Worm (Caenorhabditis elegans): ENCODE data around the gene srh-219.

srh-219 gene

ce11 chrV:15529069-15529468 lies 33.8 kb downstream of the srh-219 start, which contains the start of gene srh-276:
srh-276 (plus strand) TSS chrV:15529369.
- no peak for TF ChIP-seq fos-1 (tag; optimal IDR thresholded peaks at IDR 0.05)
- TF ChIP-seq aly-2 (tag; optimal IDR thresholded peaks at IDR 0.05), result no peak
- TF ChIP-seq nhr-43 (tag; optimal IDR thresholded peaks at IDR 0.05; ENCODE audit: poor library complexity, severe bottlenecking), result no peak

ce11 chrV:15533096-15533495 lies 37.8 kb downstream of the srh-219 start, which contains the start of gene F21A3.11:
F21A3.11 (minus strand) TSS chrV:15533212.
- TF ChIP-seq pha-4 (tag; optimal IDR thresholded peaks at IDR 0.05) (peak; percentile 54), lsy-12 (tag; optimal IDR thresholded peaks at IDR 0.05) (no peak), elt-2 (tag; optimal IDR thresholded peaks at IDR 0.05) (peak; percentile 73), pqm-1 (tag; optimal IDR thresholded peaks at IDR 0.05) (peak; percentile 31)

- no peak for TF ChIP-seq unc-62 (GFP tag; optimal IDR thresholded peaks at IDR 0.05)
- no peak for TF ChIP-seq nhr-76 (tag; optimal IDR thresholded peaks at IDR 0.05)
- TF ChIP-seq nhr-67 (tag; optimal IDR thresholded peaks at IDR 0.05), result no peak
- no peak for TF ChIP-seq ceh-28 (tag; optimal IDR thresholded peaks at IDR 0.05)
- TF ChIP-seq lsy-12 (tag; optimal IDR thresholded peaks at IDR 0.05), result no peak
- no peak for TF ChIP-seq egl-27 (tag; optimal IDR thresholded peaks at IDR 0.05)
- TF ChIP-seq tbx-2 (tag; optimal IDR thresholded peaks at IDR 0.05), result no peak
- TF ChIP-seq ztf-4 (tag; optimal IDR thresholded peaks at IDR 0.05), result no peak
- TF ChIP-seq nhr-25 (tag; optimal IDR thresholded peaks at IDR 0.05), result no peak
- no peak for TF ChIP-seq ama-1 (optimal IDR thresholded peaks at IDR 0.05)
- no peak for TF ChIP-seq egl-5 (tag; optimal IDR thresholded peaks at IDR 0.05)
- no peak for TF ChIP-seq unc-39 (tag; optimal IDR thresholded peaks at IDR 0.05)
- no peak for TF ChIP-seq eor-1 (tag; optimal IDR thresholded peaks at IDR 0.05)
Measured at ce11 chrV:15533864-15534263, 38.6 kb downstream of the srh-219 start, which contains the start of gene F21A3.2. F21A3.2 (minus strand) TSS chrV:15533964.

- TF ChIP-seq ZK546.5 (tag; optimal IDR thresholded peaks at IDR 0.05) (no peak), pha-4 (tag; optimal IDR thresholded peaks at IDR 0.05) (no peak)
Measured at ce11 chrV:15536320-15536719, 41.1 kb downstream of the srh-219 start, which contains the start of gene F21A3.4. F21A3.4 (plus strand) TSS chrV:15536620.

- no peak for TF ChIP-seq elt-3 (tag; optimal IDR thresholded peaks at IDR 0.05)
- no peak for TF ChIP-seq ZK546.5 (tag; optimal IDR thresholded peaks at IDR 0.05)
- no peak for TF ChIP-seq lsy-12 (tag; optimal IDR thresholded peaks at IDR 0.05)
- TF ChIP-seq pha-4 (tag; optimal IDR thresholded peaks at IDR 0.05), result no peak
- TF ChIP-seq ceh-28 (tag; optimal IDR thresholded peaks at IDR 0.05), result no peak
- TF ChIP-seq mml-1 (tag; optimal IDR thresholded peaks at IDR 0.05), result no peak
- no peak for TF ChIP-seq eor-1 (tag; optimal IDR thresholded peaks at IDR 0.05)
- no peak for TF ChIP-seq egl-27 (tag; optimal IDR thresholded peaks at IDR 0.05)
- no peak for TF ChIP-seq nhr-28 (tag; optimal IDR thresholded peaks at IDR 0.05)
- TF ChIP-seq lin-39 (tag; optimal IDR thresholded peaks at IDR 0.05), result no peak
- TF ChIP-seq egl-5 (tag; optimal IDR thresholded peaks at IDR 0.05), result no peak
- no peak for TF ChIP-seq fkh-2 (tag; optimal IDR thresholded peaks at IDR 0.05)
- no peak for TF ChIP-seq nhr-77 (tag; optimal IDR thresholded peaks at IDR 0.05)
- no peak for TF ChIP-seq nhr-76 (tag; optimal IDR thresholded peaks at IDR 0.05)
- no peak for TF ChIP-seq aly-2 (tag; optimal IDR thresholded peaks at IDR 0.05)
Measured at ce11 chrV:15537923-15538322, 42.7 kb downstream of the srh-219 start, which contains the start of gene prde-1. prde-1 (plus strand) TSS chrV:15538244.

- TF ChIP-seq ceh-16 (tag; optimal IDR thresholded peaks at IDR 0.05), result no peak
- no peak for TF ChIP-seq nhr-25 (tag; optimal IDR thresholded peaks at IDR 0.05)
- no peak for TF ChIP-seq mdl-1 (tag; optimal IDR thresholded peaks at IDR 0.05)
- no peak for TF ChIP-seq lin-39 (tag; optimal IDR thresholded peaks at IDR 0.05)
- TF ChIP-seq ceh-82 (tag; optimal IDR thresholded peaks at IDR 0.05), result no peak
- TF ChIP-seq ama-1 (optimal IDR thresholded peaks at IDR 0.05), result no peak
- no peak for TF ChIP-seq ceh-9 (tag; optimal IDR thresholded peaks at IDR 0.05)
Measured at ce11 chrV:15543252-15543651, 48.0 kb downstream of the srh-219 start.

- TF ChIP-seq unc-39 (tag; optimal IDR thresholded peaks at IDR 0.05) (no peak), nfya-1 (tag; optimal IDR thresholded peaks at IDR 0.05; ENCODE audit: insufficient read depth) (peak; percentile 80)
Measured at ce11 chrV:15544898-15545297, 49.6 kb downstream of the srh-219 start, which contains the start of gene glb-14. glb-14 (minus strand) TSS chrV:15544994.

All from whole organism, L3 larva.